Worm (Caenorhabditis elegans) whole organism, L2 larva: ENCODE measurements around the gene F17C11.26.

Experiments
- C34F6.9 ChIP-seq: fragments of 150-350 bp; optimal IDR thresholded peaks from 2 replicates; lab custom pipeline; 2014; ENCODE audit warnings: missing biosample characterization, missing genetic modification characterization
- F13H6.1 ChIP-seq: sonication (generic microtip); optimal IDR thresholded peaks from 2 replicates; lab custom pipeline; 2016; ENCODE audit warnings: missing genetic modification characterization, missing compliant biosample characterization
- R02D3.7 ChIP-seq: fragments of 150-350 bp; optimal IDR thresholded peaks from 2 replicates; lab custom pipeline; 2014; ENCODE audit warnings: missing biosample characterization, missing genetic modification characterization
- Y55F3AM.14 ChIP-seq: fragments of 200-800 bp; sonication (Bioruptor generic); optimal IDR thresholded peaks from 2 replicates; lab custom pipeline; 2018; ENCODE audit warnings: mild to moderate bottlenecking, missing genetic modification characterization, missing compliant biosample characterization
- ZK546.5 ChIP-seq: sonication (generic microtip); optimal IDR thresholded peaks from 2 replicates; lab custom pipeline; 2017; ENCODE audit warnings: missing biosample characterization, missing genetic modification characterization
- alr-1 ChIP-seq: fragments of 150-350 bp; optimal IDR thresholded peaks from 2 replicates; lab custom pipeline; 2014; ENCODE audit warnings: missing biosample characterization, missing genetic modification characterization
- aly-2 ChIP-seq: fragments of 150-350 bp; optimal IDR thresholded peaks from 2 replicates; lab custom pipeline; 2014; ENCODE audit warnings: missing biosample characterization, missing genetic modification characterization
- ama-1 ChIP-seq: fragments of 150-350 bp; optimal IDR thresholded peaks from 2 replicates; lab custom pipeline; 2018; ENCODE audit warnings: inconsistent platforms
- blmp-1 ChIP-seq: sonication (generic microtip); optimal IDR thresholded peaks from 2 replicates; lab custom pipeline; 2017; ENCODE audit warnings: missing genetic modification characterization, mild to moderate bottlenecking, missing compliant biosample characterization, antibody characterized with exemption, moderate library complexity; ENCODE audit not compliant: insufficient read depth
- ceh-16 ChIP-seq: fragments of 150-350 bp; optimal IDR thresholded peaks from 2 replicates; lab custom pipeline; 2014; ENCODE audit warnings: missing biosample characterization, missing genetic modification characterization
- ceh-82 ChIP-seq: fragments of 150-350 bp; optimal IDR thresholded peaks from 2 replicates; lab custom pipeline; 2014; ENCODE audit warnings: missing biosample characterization, missing genetic modification characterization
- crh-2 ChIP-seq: sonication (generic microtip); optimal IDR thresholded peaks from 2 replicates; lab custom pipeline; 2017; ENCODE audit warnings: missing biosample characterization, missing genetic modification characterization
- dmd-4 ChIP-seq: sonication (generic microtip); optimal IDR thresholded peaks from 2 replicates; lab custom pipeline; 2017; ENCODE audit warnings: missing biosample characterization, missing genetic modification characterization
- egl-27 ChIP-seq: sonication (generic microtip); optimal IDR thresholded peaks from 3 replicates; lab custom pipeline; 2017; ENCODE audit warnings: missing biosample characterization, missing genetic modification reagents, missing genetic modification characterization
- elt-1 ChIP-seq: fragments of 150-350 bp; optimal IDR thresholded peaks from 2 replicates; lab custom pipeline; 2014; ENCODE audit warnings: missing biosample characterization, missing genetic modification characterization
- elt-3 ChIP-seq: sonication (generic microtip); optimal IDR thresholded peaks from 2 replicates; lab custom pipeline; 2017; ENCODE audit warnings: missing biosample characterization, missing genetic modification characterization
- fos-1 ChIP-seq: fragments of 150-350 bp; optimal IDR thresholded peaks from 2 replicates; lab custom pipeline; 2014; ENCODE audit warnings: missing biosample characterization, missing genetic modification characterization
- lin-11 ChIP-seq: fragments of 150-350 bp; sonication (generic microtip); optimal IDR thresholded peaks from 2 replicates; lab custom pipeline; 2014; ENCODE audit warnings: missing biosample characterization, missing genetic modification characterization, inconsistent platforms, mixed read lengths
- lin-13 ChIP-seq: fragments of 150-350 bp; optimal IDR thresholded peaks from 2 replicates; lab custom pipeline; 2014; ENCODE audit warnings: missing biosample characterization, missing genetic modification reagents, missing genetic modification characterization
- lsy-2 ChIP-seq, 2 experiments: fragments of 150-350 bp in 1 of 2; sonication (generic microtip) in 1 of 2; optimal IDR thresholded peaks; 2 replicates each; lab custom pipeline; 2014 to 2017; ENCODE audit warnings: missing biosample characterization in 2 of 2, missing genetic modification characterization in 2 of 2
- mab-5 ChIP-seq: fragments of 150-350 bp; optimal IDR thresholded peaks from 2 replicates; lab custom pipeline; 2014; ENCODE audit warnings: missing biosample characterization, missing genetic modification characterization
- nhr-10 ChIP-seq: sonication (generic microtip); optimal IDR thresholded peaks from 2 replicates; lab custom pipeline; 2017; ENCODE audit warnings: missing biosample characterization, missing genetic modification characterization
- nhr-11 ChIP-seq: fragments of 150-350 bp; optimal IDR thresholded peaks from 2 replicates; lab custom pipeline; 2014; ENCODE audit warnings: missing biosample characterization, missing genetic modification characterization
- nhr-12 ChIP-seq: fragments of 150-350 bp; optimal IDR thresholded peaks from 2 replicates; lab custom pipeline; 2014; ENCODE audit warnings: missing biosample characterization, missing genetic modification characterization
- nhr-129 ChIP-seq: fragments of 150-350 bp; optimal IDR thresholded peaks from 2 replicates; lab custom pipeline; 2014; ENCODE audit warnings: missing biosample characterization, missing genetic modification characterization
- nhr-21 ChIP-seq: fragments of 150-350 bp; optimal IDR thresholded peaks from 2 replicates; lab custom pipeline; 2014; ENCODE audit warnings: missing biosample characterization, missing genetic modification characterization
- nhr-23 ChIP-seq: fragments of 150-350 bp; optimal IDR thresholded peaks from 2 replicates; lab custom pipeline; 2014; ENCODE audit warnings: missing biosample characterization, missing genetic modification reagents, missing genetic modification characterization
- nhr-237 ChIP-seq: fragments of 150-350 bp; optimal IDR thresholded peaks from 2 replicates; lab custom pipeline; 2014; ENCODE audit warnings: missing biosample characterization, missing genetic modification characterization
- nhr-25 ChIP-seq: fragments of 150-350 bp; sonication (generic microtip); optimal IDR thresholded peaks from 3 replicates; lab custom pipeline; 2014; ENCODE audit warnings: missing biosample characterization, missing genetic modification characterization
- nhr-6 ChIP-seq: fragments of 150-350 bp; optimal IDR thresholded peaks from 2 replicates; lab custom pipeline; 2014; ENCODE audit warnings: missing biosample characterization, missing genetic modification characterization
- nhr-77 ChIP-seq: fragments of 150-350 bp; optimal IDR thresholded peaks from 2 replicates; lab custom pipeline; 2014; ENCODE audit warnings: missing biosample characterization, missing genetic modification characterization
- sem-4 ChIP-seq: fragments of 150-350 bp; optimal IDR thresholded peaks from 2 replicates; lab custom pipeline; 2014; ENCODE audit warnings: missing biosample characterization, missing genetic modification reagents, missing genetic modification characterization
- skn-1 ChIP-seq: sonication (generic microtip); optimal IDR thresholded peaks from 2 replicates; lab custom pipeline; 2017; ENCODE audit warnings: missing biosample characterization, missing genetic modification characterization
- sma-3 ChIP-seq: sonication (generic microtip); optimal IDR thresholded peaks from 2 replicates; lab custom pipeline; 2016; ENCODE audit warnings: missing genetic modification reagents, missing genetic modification characterization, missing compliant biosample characterization
- sma-9 ChIP-seq, 2 experiments: fragments of 150-350 bp in 1 of 2; sonication (generic microtip) in 1 of 2; optimal IDR thresholded peaks; 2 replicates each; lab custom pipeline; 2014 to 2016; ENCODE audit warnings: missing genetic modification characterization in 2 of 2, mild to moderate bottlenecking in 1 of 2, missing biosample characterization in 1 of 2, missing compliant biosample characterization in 1 of 2, missing genetic modification reagents in 1 of 2, moderate library complexity in 1 of 2
- snpc-4 ChIP-seq: fragments of 150-350 bp; optimal IDR thresholded peaks from 2 replicates; lab custom pipeline; 2014; ENCODE audit warnings: missing biosample characterization, missing genetic modification characterization
- unc-39 ChIP-seq: fragments of 150-350 bp; optimal IDR thresholded peaks from 2 replicates; lab custom pipeline; 2014; ENCODE audit warnings: missing biosample characterization, missing genetic modification characterization
- unc-55 ChIP-seq: fragments of 150-350 bp; sonication (generic microtip); optimal IDR thresholded peaks from 3 replicates; lab custom pipeline; 2014; ENCODE audit warnings: missing biosample characterization, missing genetic modification reagents, missing genetic modification characterization
- unc-62 ChIP-seq: fragments of 150-350 bp; optimal IDR thresholded peaks from 2 replicates; lab custom pipeline; 2014; ENCODE audit warnings: missing biosample characterization, missing genetic modification reagents, missing genetic modification characterization
- ztf-1 ChIP-seq: fragments of 200-800 bp; sonication (Bioruptor generic); conservative IDR thresholded peaks from 2 replicates; pipeline ENCODE4 v1.3.6; 2022; ENCODE audit warnings: missing genetic modification characterization, missing compliant biosample characterization
- ztf-11 ChIP-seq: sonication (generic microtip); optimal IDR thresholded peaks from 2 replicates; lab custom pipeline; 2017; ENCODE audit warnings: missing biosample characterization, missing genetic modification characterization

The F17C11.26 gene

DNA sequence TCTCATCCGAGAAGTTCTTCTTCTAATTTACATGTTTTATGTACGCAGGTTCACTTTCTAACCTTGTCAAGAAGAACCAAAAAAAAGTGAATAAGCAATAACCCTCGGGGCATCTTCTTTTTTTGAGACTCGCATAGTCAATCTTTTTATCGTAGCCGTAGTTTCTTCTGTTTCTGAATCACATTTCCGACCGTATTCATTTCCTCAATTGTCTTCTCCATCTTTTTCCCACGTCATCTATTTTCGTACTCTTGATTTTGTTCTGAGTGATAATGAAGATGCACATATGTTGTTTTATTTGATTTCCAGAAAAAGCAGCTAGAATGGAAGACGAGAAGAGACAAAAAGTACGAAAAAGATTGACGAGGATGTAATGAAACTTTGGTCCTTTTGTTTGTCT, 3.7 kb downstream of the F17C11.26 start:
- TF ChIP-seq alr-1 (tag; lab: Kevin White, UChicago) (no peak), sem-4 (tag; lab: Kevin White, UChicago) (no peak), lsy-2 (tag; optimal IDR thresholded peaks at IDR 0.05; lab: Kevin White, UChicago) (peak in 1 of 2 experiments; percentile 15)

DNA sequence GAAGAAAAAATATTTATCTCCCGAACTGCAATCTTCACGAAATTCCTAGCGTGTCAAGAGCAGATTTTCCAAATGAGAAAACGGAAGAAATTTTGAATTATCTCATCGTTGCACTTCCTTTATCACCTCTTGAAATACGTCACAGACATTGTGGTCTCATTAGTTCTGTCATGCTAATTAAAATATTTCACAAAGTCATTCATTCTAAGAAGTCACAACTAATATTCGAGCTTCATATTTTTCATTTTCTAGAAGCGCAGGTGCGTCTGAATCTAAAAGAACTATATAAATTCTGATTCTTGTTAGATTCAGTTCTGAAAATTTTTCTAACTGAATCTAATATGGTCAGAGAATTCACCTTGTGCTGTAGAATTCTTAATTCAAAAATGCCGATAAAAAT, 6.0 kb downstream of the F17C11.26 start:
- TF ChIP-seq nhr-129 (tag; lab: Kevin White, UChicago), result no peak
- TF ChIP-seq nhr-12 (tag; lab: Kevin White, UChicago), result no peak
- TF ChIP-seq unc-39, result no peak
- no peak for TF ChIP-seq nhr-6 (tag; lab: Kevin White, UChicago)
- no peak for TF ChIP-seq nhr-237 (tag; lab: Kevin White, UChicago)
- TF ChIP-seq nhr-10 (tag; lab: Kevin White, UChicago), result no peak
- no peak for TF ChIP-seq fos-1 (tag; lab: Kevin White, UChicago)
- no peak for TF ChIP-seq snpc-4
- TF ChIP-seq crh-2, result no peak

DNA sequence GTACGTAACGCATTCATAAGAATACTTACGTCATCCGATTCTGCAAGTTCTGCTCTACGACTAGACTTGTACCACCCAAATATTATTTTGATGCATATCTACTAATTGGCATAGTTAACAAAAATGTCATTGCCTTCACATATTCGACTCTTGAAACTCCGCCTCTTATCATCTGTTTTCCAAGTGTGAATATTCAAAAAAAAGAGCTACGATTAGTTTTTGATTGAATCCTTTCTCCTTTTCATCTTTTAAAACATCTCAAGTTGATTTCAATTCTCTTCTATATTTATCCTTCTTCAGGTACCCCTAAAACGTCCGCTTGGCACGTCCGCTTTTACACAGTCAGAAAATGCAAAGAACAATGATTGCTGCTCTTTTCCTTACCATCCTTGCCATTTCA, 6.7 kb downstream of the F17C11.26 start, which contains the start of gene F17C11.2:
TSS of gene F17C11.2 (plus strand) at position 301 of the 400 bp plus-strand sequence.
- TF ChIP-seq nhr-11 (tag; lab: Kevin White, UChicago), result no peak
- no peak for TF ChIP-seq unc-62 (GFP tag; lab: Kevin White, UChicago)
- no peak for TF ChIP-seq nhr-237 (tag; lab: Kevin White, UChicago)
- TF ChIP-seq dmd-4 (tag; lab: Kevin White, UChicago), result no peak
- TF ChIP-seq ztf-11 (tag; lab: Kevin White, UChicago), result no peak
- TF ChIP-seq ceh-82 (tag; lab: Kevin White, UChicago), result no peak
- TF ChIP-seq nhr-21 (tag; lab: Kevin White, UChicago), result no peak
- TF ChIP-seq F13H6.1, result no peak

DNA sequence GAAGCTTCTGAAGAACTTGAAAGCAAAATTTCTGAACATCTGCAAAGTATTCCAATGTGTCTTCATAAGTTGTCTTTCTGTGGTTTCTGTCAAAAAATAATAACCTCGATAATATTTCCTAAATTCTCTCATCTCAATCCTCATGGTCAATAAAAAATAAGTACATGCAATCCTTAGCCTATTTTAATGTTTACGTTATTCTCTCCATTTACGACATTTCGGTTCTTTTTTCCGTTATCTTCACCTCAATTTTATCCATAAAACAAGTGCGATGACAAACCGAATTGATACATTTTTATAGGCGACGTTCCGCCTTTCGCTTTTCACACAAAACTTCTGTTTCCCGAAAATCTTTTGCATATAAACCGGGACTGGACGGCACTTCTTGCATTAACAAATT, 8.3 kb downstream of the F17C11.26 start, which contains the start of gene col-153:
TSS of gene col-153 (plus strand) at position 301 of the 400 bp plus-strand sequence.
- TF ChIP-seq blmp-1 (tag; lab: Kevin White, UChicago) (no peak), ztf-11 (tag; lab: Kevin White, UChicago) (no peak), nhr-129 (tag; lab: Kevin White, UChicago) (no peak), lin-13 (no peak), nhr-77 (no peak), dmd-4 (tag; lab: Kevin White, UChicago) (no peak), R02D3.7 (tag; lab: Kevin White, UChicago) (no peak)

DNA sequence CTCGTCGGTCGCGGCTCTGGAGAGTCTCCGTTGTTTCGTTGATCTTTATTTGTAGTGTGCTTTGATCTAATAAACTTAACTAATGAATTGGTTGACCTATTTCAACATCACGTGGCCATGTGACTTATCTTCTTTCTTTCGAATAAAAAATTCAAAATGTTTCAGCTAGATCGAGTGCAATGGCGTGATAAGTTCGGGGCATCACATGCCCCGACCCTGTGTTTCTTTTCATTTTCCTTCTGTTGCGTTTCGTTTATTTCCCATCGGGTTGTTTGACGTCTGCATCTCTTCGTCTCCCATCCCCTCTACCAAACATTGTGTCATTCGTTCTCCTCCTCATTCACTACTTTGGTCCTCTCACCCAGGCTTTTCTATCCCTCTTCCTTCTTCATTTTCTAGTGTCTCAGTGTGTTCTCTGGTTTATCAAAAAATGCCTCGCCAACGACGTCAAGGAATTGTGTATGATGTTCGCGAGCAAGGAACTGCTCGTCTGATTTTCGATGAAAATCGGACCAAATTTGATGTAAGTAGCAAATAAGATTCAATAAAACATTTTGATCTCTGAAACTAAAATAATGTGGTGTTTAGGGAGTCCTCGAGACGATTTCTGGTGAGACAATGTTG, 10.5 kb downstream of the F17C11.26 start, which contains the start of gene F17C11.4:
TSS of gene F17C11.4 (plus strand) at position 206 of the 624 bp plus-strand sequence.
- peak in 1 of 2 experiments; percentile 84 for TF ChIP-seq lsy-2 (tag; optimal IDR thresholded peaks at IDR 0.05; lab: Kevin White, UChicago)
- TF ChIP-seq aly-2 (tag; lab: Kevin White, UChicago), result no peak
- TF ChIP-seq egl-27 (tag; lab: Kevin White, UChicago), result peak; percentile 49
- TF ChIP-seq nhr-11 (tag; lab: Kevin White, UChicago), result no peak
- peak; percentile 48 for TF ChIP-seq snpc-4
- TF ChIP-seq ztf-11 (tag; lab: Kevin White, UChicago), result no peak
- peak; percentile 72 for TF ChIP-seq nhr-6 (tag; lab: Kevin White, UChicago)
- no peak for TF ChIP-seq elt-3 (tag; lab: Kevin White, UChicago)
- TF ChIP-seq ZK546.5 (tag; lab: Kevin White, UChicago), result no peak
- peak; percentile 75 for TF ChIP-seq sma-3 (GFP tag; lab: Kevin White, UChicago)
- peak; percentile 96 for TF ChIP-seq sma-9 (GFP tag; optimal IDR thresholded peaks at IDR 0.05; lab: Kevin White, UChicago)
- TF ChIP-seq sma-9 (tag; optimal IDR thresholded peaks at IDR 0.05; lab: Kevin White, UChicago), result no peak
- TF ChIP-seq fos-1 (tag; lab: Kevin White, UChicago), result peak; percentile 66
- no peak for TF ChIP-seq elt-1 (tag; lab: Kevin White, UChicago)
- TF ChIP-seq skn-1 (tag; lab: Kevin White, UChicago), result no peak
- TF ChIP-seq unc-39, result no peak
- no peak for TF ChIP-seq unc-62 (GFP tag; lab: Kevin White, UChicago)
- peak; percentile 86 for TF ChIP-seq Y55F3AM.14 (GFP tag; lab: Kevin White, UChicago)
- TF ChIP-seq R02D3.7 (tag; lab: Kevin White, UChicago), result no peak
- TF ChIP-seq dmd-4 (tag; lab: Kevin White, UChicago), result no peak
- no peak for TF ChIP-seq nhr-23 (tag; lab: Kevin White, UChicago)
- no peak for TF ChIP-seq lin-11
- peak; percentile 4 for TF ChIP-seq unc-55 (GFP tag; lab: Kevin White, UChicago)
- peak; percentile 88 for TF ChIP-seq ama-1 (lab: Kevin White, UChicago)
- peak; percentile 81 for TF ChIP-seq nhr-21 (tag; lab: Kevin White, UChicago)
- TF ChIP-seq nhr-25, result peak; percentile 90
- TF ChIP-seq nhr-129 (tag; lab: Kevin White, UChicago), result peak; percentile 96
- TF ChIP-seq ceh-82 (tag; lab: Kevin White, UChicago), result no peak
- peak; percentile 76 for TF ChIP-seq blmp-1 (tag; lab: Kevin White, UChicago)
- TF ChIP-seq F13H6.1, result peak; percentile 91
- no peak for TF ChIP-seq alr-1 (tag; lab: Kevin White, UChicago)
- TF ChIP-seq mab-5 (tag; lab: Kevin White, UChicago), result peak; percentile 39
- no peak for TF ChIP-seq nhr-10 (tag; lab: Kevin White, UChicago)
- TF ChIP-seq ztf-1 (GFP tag; lab: Robert Waterston, UW), result no peak
- TF ChIP-seq C34F6.9, result peak; percentile 85
- TF ChIP-seq ceh-16, result no peak
